Fruit fly (Drosophila melanogaster): Measurements from ENCODE around the gene Oseg4.

Oseg4 gene

DNA sequence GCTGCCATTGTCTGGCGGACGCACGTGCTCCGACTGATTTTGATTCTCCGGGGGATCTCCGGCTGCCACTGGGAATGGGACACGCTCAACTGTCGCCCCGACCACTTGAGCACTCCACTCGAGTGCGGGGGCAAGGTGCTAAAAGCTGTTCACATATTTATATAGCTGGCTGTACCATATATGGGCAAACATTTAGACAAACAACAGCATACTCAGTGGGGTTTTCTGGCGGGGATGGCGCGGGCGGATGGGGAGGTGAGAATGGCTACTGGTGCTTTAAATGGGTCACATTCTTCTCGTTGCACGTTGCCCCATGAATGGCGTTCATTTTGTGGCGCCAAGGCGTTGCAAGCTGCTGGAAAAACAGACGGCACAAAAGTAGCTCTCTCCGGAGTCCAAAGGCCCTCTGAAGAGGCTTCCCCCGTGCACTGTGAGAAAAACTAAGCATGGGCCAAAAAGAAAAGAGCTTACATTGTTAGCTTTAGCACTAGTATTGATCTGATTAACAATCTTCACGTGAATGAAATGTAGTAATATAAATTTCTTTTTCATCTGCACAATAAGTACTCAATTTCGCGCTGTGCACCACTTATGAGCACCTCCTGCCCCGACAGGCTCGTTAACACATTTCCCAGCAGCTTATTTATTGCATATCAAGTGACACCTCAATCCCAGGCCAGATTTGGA lies 44.7 kb downstream of the Oseg4 start (continued):
- TF ChIP-seq CG12236 (GFP tag; optimal IDR thresholded peaks at IDR 0.05) (no peak), CG14965 (GFP tag; optimal IDR thresholded peaks at IDR 0.05; ENCODE audit: borderline replicate concordance) (peak; percentile 9), luna (GFP tag; optimal IDR thresholded peaks at IDR 0.05) (no peak), CG33213 (GFP tag; optimal IDR thresholded peaks at IDR 0.05) (no peak), esg (GFP tag; conservative IDR thresholded peaks at IDR 0.05) (no peak), mld (GFP tag; IDR thresholded peaks at IDR 0.05; ENCODE audit: partially characterized antibody) (no peak), CG10267 (tag; optimal IDR thresholded peaks at IDR 0.05) (peak; percentile 27), Hand (GFP tag; optimal IDR thresholded peaks at IDR 0.05) (no peak), CG31224 (GFP tag; IDR thresholded peaks at IDR 0.05) (no peak), tio (GFP tag; optimal IDR thresholded peaks at IDR 0.05) (peak; percentile 20), hb (GFP tag; IDR thresholded peaks at IDR 0.05; ENCODE audit: partially characterized antibody) (no peak), onecut (GFP tag; IDR thresholded peaks at IDR 0.05) (peak; percentile 37; the same call in 1 of the 2 replicates), CG11723 (GFP tag; optimal IDR thresholded peaks at IDR 0.05) (peak; percentile 8), CG30403 (GFP tag; optimal IDR thresholded peaks at IDR 0.05) (peak; percentile 10), CG4707 (GFP tag; optimal IDR thresholded peaks at IDR 0.05) (peak; percentile 34), dysf (GFP tag; IDR thresholded peaks at IDR 0.05) (peak; percentile 39; the same call in 1 of the 3 replicates), stwl (tag; optimal IDR thresholded peaks at IDR 0.05) (no peak), ro (GFP tag; IDR thresholded peaks at IDR 0.05) (no peak), org-1 (GFP tag; optimal IDR thresholded peaks at IDR 0.05) (peak; percentile 28), NFAT (GFP tag; IDR thresholded peaks at IDR 0.05) (no peak), Lhr (GFP tag; optimal IDR thresholded peaks at IDR 0.05) (no peak), odd (GFP tag; optimal IDR thresholded peaks at IDR 0.05) (peak; percentile 29), CG5953 (GFP tag; IDR thresholded peaks at IDR 0.05) (no peak), lov (optimal IDR thresholded peaks at IDR 0.05) (no peak), lov (GFP tag; IDR thresholded peaks at IDR 0.05) (no peak), Taf1 (GFP tag; IDR thresholded peaks at IDR 0.05) (no peak), gfzf (GFP tag; optimal IDR thresholded peaks at IDR 0.05) (no peak), ems (GFP tag; optimal IDR thresholded peaks at IDR 0.05) (no peak), CG8924 (tag; optimal IDR thresholded peaks at IDR 0.05) (no peak), Opbp (GFP tag; IDR thresholded peaks at IDR 0.05; ENCODE audit: partially characterized antibody) (no peak), chn (GFP tag; optimal IDR thresholded peaks at IDR 0.05) (no peak), Vsx1 (GFP tag; optimal IDR thresholded peaks at IDR 0.05) (peak; percentile 46), lab (GFP tag; optimal IDR thresholded peaks at IDR 0.05) (peak; percentile 68), gcm (GFP tag; optimal IDR thresholded peaks at IDR 0.05) (no peak), bsh (GFP tag; optimal IDR thresholded peaks at IDR 0.05) (peak; percentile 65), CG7786 (GFP tag; optimal IDR thresholded peaks at IDR 0.05) (no peak), CG10366 (GFP tag; IDR thresholded peaks at IDR 0.05) (no peak), CG4328 (GFP tag; optimal IDR thresholded peaks at IDR 0.05) (peak; percentile 42), Dp (GFP tag; optimal IDR thresholded peaks at IDR 0.05) (no peak), row (GFP tag; IDR thresholded peaks at IDR 0.05) (peak; percentile 52), B-H1 (GFP tag; IDR thresholded peaks at IDR 0.05) (no peak; the same call in 2 of the 3 replicates), chinmo (GFP tag; IDR thresholded peaks at IDR 0.05; ENCODE audit: partially characterized antibody) (no peak), CG2129 (GFP tag; IDR thresholded peaks at IDR 0.05; ENCODE audit: partially characterized antibody) (no peak), Scr (GFP tag; IDR thresholded peaks at IDR 0.05; ENCODE audit: partially characterized antibody) (no peak), CG8388 (GFP tag; optimal IDR thresholded peaks at IDR 0.05) (peak; percentile 16), CG17328 (GFP tag; IDR thresholded peaks at IDR 0.05) (peak; percentile 50), ftz-f1 (GFP tag; optimal IDR thresholded peaks at IDR 0.05) (no peak), ewg (GFP tag; optimal IDR thresholded peaks at IDR 0.05) (peak; percentile 6), tna (GFP tag; IDR thresholded peaks at IDR 0.05; ENCODE audit: partially characterized antibody) (no peak)
